Worm (Caenorhabditis elegans): Measurements from ENCODE around the gene C14E2.11.

DNA sequence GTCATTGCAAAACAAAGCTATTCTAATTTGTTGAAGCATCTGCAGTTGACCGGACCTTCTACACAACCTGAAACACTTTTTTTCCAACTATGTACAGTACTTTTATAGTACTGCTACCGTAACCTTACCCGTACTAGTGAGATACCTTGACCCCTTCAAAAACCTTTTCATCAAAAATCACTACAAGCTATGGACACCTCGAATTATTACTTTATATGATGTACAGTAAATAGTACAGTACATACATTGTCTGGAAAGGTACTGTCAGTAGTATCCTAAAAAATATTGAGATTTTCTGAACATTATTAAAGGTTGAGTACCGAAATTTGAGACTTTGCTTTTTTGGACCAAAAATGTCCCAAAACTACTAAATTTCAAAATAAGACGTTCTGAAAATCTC is 15.6 kb upstream of the C14E2.11 start:
- TF ChIP-seq sptf-2 (GFP tag; optimal IDR thresholded peaks at IDR 0.05) = no peak
- TF ChIP-seq egl-18 (GFP tag; IDR thresholded peaks at IDR 0.05) = no peak
- no peak for TF ChIP-seq ama-1 (optimal IDR thresholded peaks at IDR 0.05)
- no peak for TF ChIP-seq ama-1 (GFP tag; optimal IDR thresholded peaks at IDR 0.05)
- no peak for TF ChIP-seq snpc-3.4 (tag; optimal IDR thresholded peaks at IDR 0.05)
- TF ChIP-seq nhr-120 (GFP tag; IDR thresholded peaks at IDR 0.05) = no peak
- no peak for TF ChIP-seq F49E8.2 (tag; optimal IDR thresholded peaks at IDR 0.05; ENCODE audit: insufficient read depth)
- no peak for TF ChIP-seq dpl-1 (GFP tag; optimal IDR thresholded peaks at IDR 0.05)
- no peak for TF ChIP-seq ztf-25 (GFP tag; IDR thresholded peaks at IDR 0.05)
- no peak for TF ChIP-seq C17E4.6 (GFP tag; IDR thresholded peaks at IDR 0.05)

All from whole organism, young adult.